Fruit fly (Drosophila melanogaster): ENCODE results near the gene CG31457.

The CG31457 gene

DNA sequence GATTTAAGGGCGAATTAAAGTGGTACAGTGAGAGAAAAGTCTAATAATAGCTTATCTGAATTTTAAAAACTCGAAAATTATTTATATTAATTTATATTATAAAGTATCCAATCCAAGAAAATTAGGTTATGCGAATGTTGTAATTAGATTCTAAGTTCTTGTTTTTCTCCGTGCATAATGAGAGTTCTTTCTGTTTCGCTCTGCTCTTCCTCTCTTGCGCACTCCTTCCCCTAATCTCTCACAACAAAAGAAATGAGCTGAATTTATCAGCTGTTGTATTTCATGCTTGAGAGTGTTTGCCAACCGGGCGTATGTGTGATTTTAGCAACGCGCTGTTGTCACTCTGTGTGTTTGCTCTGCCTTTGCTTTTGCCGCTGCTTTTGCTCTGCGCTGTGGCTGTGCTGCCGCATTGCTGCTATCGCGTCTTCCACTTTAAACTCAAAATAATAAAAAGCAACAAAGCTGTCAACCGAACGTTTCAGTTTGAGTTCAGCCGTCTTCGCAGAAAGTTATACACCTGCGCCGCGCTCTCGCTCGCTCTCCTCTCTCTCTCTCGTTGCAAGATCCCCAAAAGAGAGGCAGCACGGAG is 45.7 kb upstream of the CG31457 start, which contains the start of gene CG46310 (continued):
- TF ChIP-seq ss (GFP tag; optimal IDR thresholded peaks at IDR 0.05) (peak; percentile 34 to 70), spab (GFP tag; optimal IDR thresholded peaks at IDR 0.05) (peak; percentile 53), fkh (GFP tag; optimal IDR thresholded peaks at IDR 0.05) (peak; percentile 73), Met (GFP tag; optimal IDR thresholded peaks at IDR 0.05) (peak; percentile 86), dsx (GFP tag; optimal IDR thresholded peaks at IDR 0.05; ENCODE audit: poor library complexity, severe bottlenecking) (peak; percentile 44), CG6854 (GFP tag; optimal IDR thresholded peaks at IDR 0.05) (peak; percentile 65), CG1621 (tag; optimal IDR thresholded peaks at IDR 0.05) (peak; percentile 42), CG8632 (GFP tag; optimal IDR thresholded peaks at IDR 0.05) (peak; percentile 89), Eip78C (GFP tag) (peak; percentile 96), CG3919 (GFP tag; optimal IDR thresholded peaks at IDR 0.05) (peak; percentile 89), Eip93F (GFP tag; optimal IDR thresholded peaks at IDR 0.05) (peak; percentile 95), CG7368 (GFP tag; optimal IDR thresholded peaks at IDR 0.05) (peak; percentile 79), CG6276 (GFP tag; optimal IDR thresholded peaks at IDR 0.05) (peak; percentile 73), Eip75B (GFP tag; optimal IDR thresholded peaks at IDR 0.05) (peak; percentile 89)

DNA sequence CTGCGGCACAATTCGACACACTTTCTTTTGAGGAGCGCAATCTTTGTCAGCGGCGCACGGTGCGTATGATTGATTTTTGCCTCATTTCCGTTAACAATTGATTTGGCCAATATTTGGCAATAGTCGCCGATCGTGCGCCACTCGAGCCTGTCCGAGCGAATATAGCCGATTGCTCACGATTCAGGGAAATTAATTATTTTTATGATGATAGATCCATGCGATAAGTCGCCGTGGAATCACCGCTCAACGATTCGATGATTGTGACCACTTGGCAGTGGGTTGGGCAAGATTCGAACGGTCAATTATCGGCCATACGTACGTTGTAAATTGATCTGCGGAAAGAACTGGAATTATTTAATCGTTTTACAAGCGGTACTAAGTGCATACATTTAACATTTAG is 44.1 kb upstream of the CG31457 start:
- no peak for TF ChIP-seq CG1621 (tag; optimal IDR thresholded peaks at IDR 0.05)
- TF ChIP-seq CG9139 (GFP tag; optimal IDR thresholded peaks at IDR 0.05): no peak
- TF ChIP-seq svp (GFP tag): peak; percentile 22
- TF ChIP-seq CG8632 (GFP tag; optimal IDR thresholded peaks at IDR 0.05): no peak
- peak; percentile 67 for TF ChIP-seq Eip93F (GFP tag; optimal IDR thresholded peaks at IDR 0.05)
- no peak for TF ChIP-seq CG4318 (GFP tag; optimal IDR thresholded peaks at IDR 0.05)
- peak; percentile 62 for TF ChIP-seq vri (GFP tag; optimal IDR thresholded peaks at IDR 0.05)
- no peak for TF ChIP-seq ss (GFP tag; optimal IDR thresholded peaks at IDR 0.05)
- TF ChIP-seq CG32006 (GFP tag; optimal IDR thresholded peaks at IDR 0.05): no peak
- TF ChIP-seq Sox14 (GFP tag; optimal IDR thresholded peaks at IDR 0.05): no peak
- TF ChIP-seq Sox15 (GFP tag; optimal IDR thresholded peaks at IDR 0.05): no peak
- no peak for TF ChIP-seq esn (GFP tag; optimal IDR thresholded peaks at IDR 0.05)
- no peak for TF ChIP-seq spab (GFP tag; optimal IDR thresholded peaks at IDR 0.05)
- TF ChIP-seq pdm3 (GFP tag; optimal IDR thresholded peaks at IDR 0.05): no peak
- no peak for TF ChIP-seq achi (GFP tag; optimal IDR thresholded peaks at IDR 0.05)
- TF ChIP-seq Hr39 (GFP tag; optimal IDR thresholded peaks at IDR 0.05): no peak
- TF ChIP-seq Hr38 (GFP tag; optimal IDR thresholded peaks at IDR 0.05): no peak
- TF ChIP-seq Lpt (GFP tag; optimal IDR thresholded peaks at IDR 0.05): no peak
- no peak for TF ChIP-seq CG7368 (GFP tag; optimal IDR thresholded peaks at IDR 0.05)
- TF ChIP-seq CG11762 (GFP tag; optimal IDR thresholded peaks at IDR 0.05; ENCODE audit: insufficient read depth): no peak
- no peak for TF ChIP-seq CG6808 (GFP tag; optimal IDR thresholded peaks at IDR 0.05)
- no peak for TF ChIP-seq fd59A (GFP tag; optimal IDR thresholded peaks at IDR 0.05)
- TF ChIP-seq CG11902 (GFP tag; optimal IDR thresholded peaks at IDR 0.05): no peak
- TF ChIP-seq CG10669 (GFP tag; optimal IDR thresholded peaks at IDR 0.05): no peak
- no peak for TF ChIP-seq fkh (GFP tag; optimal IDR thresholded peaks at IDR 0.05)
- no peak for TF ChIP-seq CG16779 (tag; optimal IDR thresholded peaks at IDR 0.05)
- TF ChIP-seq cyc (GFP tag; optimal IDR thresholded peaks at IDR 0.05): no peak
- no peak for TF ChIP-seq topi (GFP tag; optimal IDR thresholded peaks at IDR 0.05)
- no peak for TF ChIP-seq Ets96B (tag; optimal IDR thresholded peaks at IDR 0.05)
- peak; percentile 39 for TF ChIP-seq Eip78C (GFP tag)
- no peak for TF ChIP-seq CG6854 (GFP tag; optimal IDR thresholded peaks at IDR 0.05)
- no peak for TF ChIP-seq net (GFP tag; optimal IDR thresholded peaks at IDR 0.05)

DNA sequence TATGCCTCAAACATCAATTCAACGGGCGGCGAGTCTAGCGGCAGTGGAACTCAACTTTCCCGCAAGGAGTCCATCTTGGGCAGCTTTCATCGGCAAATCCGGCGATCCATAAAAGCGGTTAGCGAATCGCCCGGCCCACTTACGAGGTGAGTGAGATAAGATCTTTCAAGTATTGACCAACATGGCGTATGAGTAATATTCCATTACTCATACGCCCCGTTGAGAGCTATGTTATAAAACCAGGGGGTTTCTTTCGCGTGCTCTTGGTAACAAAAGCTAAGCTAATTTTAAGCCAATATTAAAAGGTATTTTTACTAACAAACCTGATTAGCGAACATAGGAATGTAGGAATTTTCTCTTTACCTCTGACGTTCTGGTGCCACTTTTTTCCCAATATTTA is 42.6 kb upstream of the CG31457 start:
- TF ChIP-seq CG7368 (GFP tag; optimal IDR thresholded peaks at IDR 0.05) (no peak), CG32006 (GFP tag; optimal IDR thresholded peaks at IDR 0.05) (no peak), acj6 (GFP tag; optimal IDR thresholded peaks at IDR 0.05) (no peak), eg (GFP tag; IDR thresholded peaks at IDR 0.05) (no peak), CG8632 (GFP tag; optimal IDR thresholded peaks at IDR 0.05) (no peak), Sox14 (GFP tag; optimal IDR thresholded peaks at IDR 0.05) (no peak), CG9139 (GFP tag; optimal IDR thresholded peaks at IDR 0.05) (no peak), CG6854 (GFP tag; optimal IDR thresholded peaks at IDR 0.05) (no peak), Sox15 (GFP tag; optimal IDR thresholded peaks at IDR 0.05) (no peak), topi (GFP tag; optimal IDR thresholded peaks at IDR 0.05) (no peak), Hr39 (GFP tag; optimal IDR thresholded peaks at IDR 0.05) (no peak), CG6163 (GFP tag; IDR thresholded peaks at IDR 0.05) (no peak), vri (GFP tag; optimal IDR thresholded peaks at IDR 0.05) (no peak)

All from whole organism, prepupa.